Worm (Caenorhabditis elegans) whole organism, L4 larva: Measurements from ENCODE around the gene C07D8.6.

Experiments
- F37D6.2 ChIP-seq: sonication (generic microtip); optimal IDR thresholded peaks from 2 replicates; lab custom pipeline; 2016; ENCODE audit warnings: mild to moderate bottlenecking, missing genetic modification characterization, missing compliant biosample characterization
- ama-1 ChIP-seq: fragments of 150-350 bp; optimal IDR thresholded peaks from 2 replicates; lab custom pipeline; 2014; ENCODE audit warnings: inconsistent platforms, mixed read lengths
- ceh-28 ChIP-seq: fragments of 150-350 bp; optimal IDR thresholded peaks from 2 replicates; lab custom pipeline; 2014; ENCODE audit warnings: missing biosample characterization, missing genetic modification reagents, missing genetic modification characterization
- ceh-62 ChIP-seq: sonication (generic microtip); optimal IDR thresholded peaks from 2 replicates; lab custom pipeline; 2017; ENCODE audit warnings: missing biosample characterization, missing genetic modification characterization
- gei-8 ChIP-seq: fragments of 200-800 bp; sonication (Bioruptor generic); optimal IDR thresholded peaks from 2 replicates; lab custom pipeline; 2018; ENCODE audit warnings: mild to moderate bottlenecking, missing genetic modification characterization, missing compliant biosample characterization
- hlh-30 ChIP-seq: sonication (generic microtip); optimal IDR thresholded peaks from 2 replicates; lab custom pipeline; 2017; ENCODE audit warnings: antibody characterized with exemption, mild to moderate bottlenecking, missing genetic modification characterization, missing compliant biosample characterization; ENCODE audit not compliant: insufficient read depth
- jun-1 ChIP-seq: fragments of 150-350 bp; optimal IDR thresholded peaks from 2 replicates; lab custom pipeline; 2014; ENCODE audit warnings: missing biosample characterization, missing genetic modification reagents, missing genetic modification characterization
- lin-1 ChIP-seq: fragments of 200-800 bp; sonication (Bioruptor generic); IDR thresholded peaks from 2 replicates; pipeline ENCODE4 v1.3.6; 2022; ENCODE audit warnings: missing genetic modification reagents, missing genetic modification characterization, missing compliant biosample characterization
- lsy-2 ChIP-seq, 2 experiments: fragments of 150-350 bp in 1 of 2; sonication (generic microtip) in 1 of 2; optimal IDR thresholded peaks; 2 replicates each; lab custom pipeline; 2014 to 2017; ENCODE audit warnings: missing biosample characterization in 2 of 2, missing genetic modification characterization in 2 of 2
- mxl-3 ChIP-seq: fragments of 200-800 bp; sonication (Bioruptor generic); optimal IDR thresholded peaks from 2 replicates; lab custom pipeline; 2018; ENCODE audit warnings: mild to moderate bottlenecking, missing genetic modification characterization, missing compliant biosample characterization
- nhr-11 ChIP-seq: fragments of 150-350 bp; optimal IDR thresholded peaks from 2 replicates; lab custom pipeline; 2014; ENCODE audit warnings: missing biosample characterization, missing genetic modification characterization
- nhr-237 ChIP-seq: sonication (generic microtip); optimal IDR thresholded peaks from 2 replicates; lab custom pipeline; 2017; ENCODE audit warnings: missing biosample characterization, missing genetic modification characterization
- tag-97 ChIP-seq: fragments of 200-800 bp; sonication (Bioruptor generic); IDR thresholded peaks from 2 replicates; pipeline ENCODE4 v1.3.6; 2022; ENCODE audit warnings: missing genetic modification characterization, missing compliant biosample characterization
- unc-62 ChIP-seq, 3 experiments: fragments of 150-350 bp in 1 of 3; sonication (generic microtip); optimal IDR thresholded peaks in 2 of 3; peaks in 1 of 3; 1 replicate in 1 of 3; 2 replicates in 2 of 3; lab custom pipeline; 2014 to 2017; ENCODE audit warnings: missing biosample characterization in 3 of 3, missing genetic modification characterization in 3 of 3, missing genetic modification reagents in 3 of 3, missing genotype in 1 of 3
- vab-7 ChIP-seq: fragments of 200-800 bp; sonication (Bioruptor generic); IDR thresholded peaks from 2 replicates; pipeline ENCODE4 v1.3.6; 2022; ENCODE audit warnings: missing genetic modification reagents, missing genetic modification characterization, missing compliant biosample characterization
- zip-11 ChIP-seq: fragments of 200-800 bp; sonication (Bioruptor generic); IDR thresholded peaks from 2 replicates; pipeline ENCODE4 v1.3.6; 2022; ENCODE audit warnings: missing genetic modification characterization, missing compliant biosample characterization

Gene C07D8.6

ce11 chrX:7378608-7379007 lies 37.3 kb downstream of the C07D8.6 start (continued):
- TF ChIP-seq ceh-62 (tag; lab: Kevin White, UChicago) (no peak), F37D6.2 (tag; lab: Kevin White, UChicago) (no peak), ceh-28 (no peak), zip-11 (GFP tag; lab: Robert Waterston, UW) (0 out of 2 replicates have a peak, but pooled peaks have one; percentile 16), lsy-2 (tag; optimal IDR thresholded peaks at IDR 0.05; lab: Kevin White, UChicago) (no peak), nhr-11 (tag; lab: Kevin White, UChicago) (no peak), lin-1 (GFP tag; lab: Robert Waterston, UW) (0 out of 2 replicates have a peak, but pooled peaks have one; percentile 37), jun-1 (tag; lab: Kevin White, UChicago) (no peak), gei-8 (GFP tag; lab: Kevin White, UChicago) (peak; percentile 22), mxl-3 (GFP tag; lab: Kevin White, UChicago) (peak; percentile 1), hlh-30 (tag; lab: Kevin White, UChicago) (peak; percentile 19)

ce11 chrX:7390270-7390669 lies 49.0 kb downstream of the C07D8.6 start, which contains the start of gene C10A4.6:
C10A4.6 (plus strand) TSS chrX:7390570.
- no peak for TF ChIP-seq nhr-237
- no peak for TF ChIP-seq ama-1 (lab: Kevin White, UChicago)
- no peak for TF ChIP-seq tag-97 (GFP tag; lab: Robert Waterston, UW)
- TF ChIP-seq mxl-3 (GFP tag; lab: Kevin White, UChicago): no peak
- peak in 1 of 2 experiments; percentile 27 for TF ChIP-seq unc-62 (GFP tag; optimal IDR thresholded peaks at IDR 0.05 in 1 of 2; lab: Kevin White, UChicago)
- no peak for TF ChIP-seq unc-62 (tag; optimal IDR thresholded peaks at IDR 0.05; lab: Kevin White, UChicago)
- TF ChIP-seq vab-7 (GFP tag; lab: Robert Waterston, UW): no peak
